Fruit fly (Drosophila melanogaster) whole organism, wandering third instar larva: Measurements from ENCODE around the gene Dhfr.

Source experiments
- Abd-B ChIP-seq: fragments of >200 bp; optimal IDR thresholded peaks from 2 replicates; lab custom pipeline; 2017; ENCODE audit warnings: missing biosample characterization, missing genetic modification characterization
- CG9705 ChIP-seq: fragments of 200-800 bp; sonication (Bioruptor generic); optimal IDR thresholded peaks from 2 replicates; lab custom pipeline; 2018; ENCODE audit warnings: missing biosample characterization, mild to moderate bottlenecking, missing genetic modification characterization
- Dif ChIP-seq: fragments of 200-275, 200-300 bp; sonication (Bioruptor generic); optimal IDR thresholded peaks from 2 replicates; lab custom pipeline; 2018; ENCODE audit warnings: missing biosample characterization, missing genetic modification characterization; ENCODE audit not compliant: partially characterized antibody
- OdsH ChIP-seq: fragments of 200-800 bp; sonication (Bioruptor generic); optimal IDR thresholded peaks from 2 replicates; lab custom pipeline; 2016; ENCODE audit warnings: missing biosample characterization, mild to moderate bottlenecking, missing genetic modification characterization
- Sp1 ChIP-seq: fragments of 200-800 bp; sonication (Bioruptor generic); optimal IDR thresholded peaks from 3 replicates; lab custom pipeline; 2019; ENCODE audit warnings: missing biosample characterization, mild to moderate bottlenecking, missing genetic modification characterization, moderate library complexity
- Vsx2 ChIP-seq: fragments of 200-300, 225-300 bp; sonication (Bioruptor generic); optimal IDR thresholded peaks from 2 replicates; lab custom pipeline; 2018; ENCODE audit warnings: missing biosample characterization, missing genetic modification characterization; ENCODE audit not compliant: partially characterized antibody
- br ChIP-seq: fragments of 200-800 bp; sonication (Bioruptor generic); optimal IDR thresholded peaks from 2 replicates; lab custom pipeline; 2016; ENCODE audit warnings: missing biosample characterization, missing genetic modification characterization
- pan ChIP-seq: fragments of >200 bp; optimal IDR thresholded peaks from 2 replicates; lab custom pipeline; 2017
- sv ChIP-seq: fragments of 200-800 bp; sonication (Bioruptor generic); optimal IDR thresholded peaks from 3 replicates; lab custom pipeline; 2016; ENCODE audit warnings: missing biosample characterization, missing genetic modification characterization
- usp ChIP-seq: fragments of >200 bp; optimal IDR thresholded peaks from 2 replicates; lab custom pipeline; 2017; ENCODE audit warnings: missing biosample characterization, missing genetic modification characterization
- woc ChIP-seq: sonication (Bioruptor generic); optimal IDR thresholded peaks from 2 replicates; lab custom pipeline; 2016; ENCODE audit warnings: missing biosample characterization, mild to moderate bottlenecking, missing genetic modification characterization

DNA sequence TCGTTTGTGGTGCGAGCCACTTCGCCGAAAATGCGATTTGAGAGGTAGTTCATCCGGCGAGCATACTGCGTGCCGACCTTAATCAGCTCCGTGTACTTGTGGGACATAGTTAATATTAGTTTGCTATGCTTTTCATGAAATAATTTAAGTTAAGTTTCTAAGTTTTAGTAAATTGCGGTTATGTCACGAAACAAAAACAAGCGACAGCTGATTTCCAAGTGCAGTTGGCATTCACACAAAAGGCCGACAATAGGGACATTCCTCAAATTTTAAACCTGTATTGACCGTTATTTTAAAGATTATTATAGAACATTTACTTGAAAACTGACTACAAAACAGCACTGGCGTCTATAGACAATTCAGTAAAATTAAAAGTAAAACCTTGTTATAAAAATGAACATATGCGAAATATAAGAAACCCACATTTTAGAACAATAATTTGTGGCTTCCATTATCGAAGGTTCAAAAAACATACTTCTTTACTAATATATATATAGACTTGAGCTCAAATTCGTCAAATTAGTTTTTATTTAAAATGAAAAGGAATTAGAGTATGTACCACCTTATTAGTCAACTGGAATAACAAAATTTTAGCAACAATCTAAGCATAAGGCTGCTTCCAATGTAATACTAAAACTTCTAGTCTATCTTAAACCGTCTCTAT is 44.5 kb upstream of the Dhfr start, which contains the start of gene mRpS33:
- TF ChIP-seq Vsx2 (GFP tag; lab: Kevin White, UChicago) (no peak), Dif (no peak), pan (lab: Kevin White, UChicago) (no peak), CG9705 (GFP tag; lab: Kevin White, UChicago) (no peak), usp (GFP tag; lab: Kevin White, UChicago) (no peak), br (GFP tag; lab: Kevin White, UChicago) (no peak), sv (no peak), woc (GFP tag; lab: Kevin White, UChicago) (no peak), Sp1 (GFP tag; lab: Kevin White, UChicago) (no peak), OdsH (GFP tag; lab: Kevin White, UChicago) (no peak), Abd-B (no peak)
